Fruit fly (Drosophila melanogaster) whole organism, embryonic: ENCODE data around the gene BTBD9.

ENCODE experiments used
- Antp ChIP-seq: fragments of 200-800 bp; sonication (Bioruptor generic); optimal IDR thresholded peaks from 3 replicates; lab custom pipeline; 2016; ENCODE audit warnings: missing biosample characterization, missing genetic modification characterization
- CG10147 ChIP-seq: fragments of 200-800 bp; sonication (Bioruptor generic); optimal IDR thresholded peaks from 2 replicates; lab custom pipeline; 2019; ENCODE audit warnings: missing biosample characterization, mild to moderate bottlenecking, missing genetic modification characterization, moderate library complexity
- CG11560 ChIP-seq: fragments of 200-800 bp; sonication (Bioruptor generic); IDR thresholded peaks from 3 replicates; pipeline ENCODE4 v1.3.6; 2022; ENCODE audit warnings: missing biosample characterization, missing genetic modification characterization
- CG14965 ChIP-seq: fragments of 200-800 bp; sonication (Bioruptor generic); optimal IDR thresholded peaks from 2 replicates; lab custom pipeline; 2016; ENCODE audit warnings: missing biosample characterization, missing genetic modification characterization, borderline replicate concordance
- CG1529 ChIP-seq: fragments of 200-800 bp; sonication (Bioruptor generic); optimal IDR thresholded peaks from 3 replicates; lab custom pipeline; 2018; ENCODE audit warnings: missing biosample characterization, missing genetic modification characterization
- CG15479 ChIP-seq: fragments of 200-800 bp; sonication (Bioruptor generic); optimal IDR thresholded peaks from 3 replicates; lab custom pipeline; 2019; ENCODE audit warnings: missing biosample characterization, mild to moderate bottlenecking, missing genetic modification characterization, moderate library complexity
- CG16815 ChIP-seq: fragments of 200-800 bp; sonication (Bioruptor generic); optimal IDR thresholded peaks from 3 replicates; lab custom pipeline; 2017; ENCODE audit warnings: missing biosample characterization, mild to moderate bottlenecking, missing genetic modification characterization
- CG17186 ChIP-seq: fragments of 200-800 bp; sonication (Bioruptor generic); optimal IDR thresholded peaks from 3 replicates; lab custom pipeline; 2017; ENCODE audit warnings: missing biosample characterization, missing genetic modification reagents, missing genetic modification characterization
- CG17385 ChIP-seq: fragments of 200-800 bp; sonication (Bioruptor generic); optimal IDR thresholded peaks from 3 replicates; lab custom pipeline; 2018; ENCODE audit warnings: missing biosample characterization, mild to moderate bottlenecking, missing genetic modification characterization
- CG17829 ChIP-seq: fragments of 200-800 bp; optimal IDR thresholded peaks from 2 replicates; lab custom pipeline; 2019; ENCODE audit warnings: missing biosample characterization, mild to moderate bottlenecking, missing genetic modification characterization, moderate library complexity
- CG17912 ChIP-seq: fragments of 200-800 bp; sonication (Bioruptor generic); optimal IDR thresholded peaks from 2 replicates; lab custom pipeline; 2018; ENCODE audit warnings: missing biosample characterization, mild to moderate bottlenecking, missing genetic modification characterization
- CG1832 ChIP-seq: fragments of 200-800 bp; sonication (Bioruptor generic); optimal IDR thresholded peaks from 2 replicates; lab custom pipeline; 2017; ENCODE audit warnings: missing biosample characterization, mild to moderate bottlenecking, missing genetic modification characterization, inconsistent platforms
- CG2129 ChIP-seq: fragments of 200-800 bp; sonication (Bioruptor generic); IDR thresholded peaks from 2 replicates; pipeline ENCODE4 v1.3.6; 2022; ENCODE audit warnings: missing biosample characterization, missing genetic modification characterization; ENCODE audit not compliant: partially characterized antibody
- CG3065 ChIP-seq: fragments of 200-800 bp; sonication (Bioruptor generic); optimal IDR thresholded peaks from 2 replicates; lab custom pipeline; 2016; ENCODE audit warnings: missing biosample characterization, missing genetic modification characterization
- CG33557 ChIP-seq: fragments of 200-800 bp; sonication (Bioruptor generic); optimal IDR thresholded peaks from 2 replicates; lab custom pipeline; 2019; ENCODE audit warnings: missing biosample characterization, mild to moderate bottlenecking, missing genetic modification characterization, moderate library complexity
- CG34224 ChIP-seq: fragments of 200-800 bp; sonication (Bioruptor generic); IDR thresholded peaks from 3 replicates; pipeline ENCODE4 v1.3.6; 2022; ENCODE audit warnings: missing biosample characterization, missing genetic modification characterization; ENCODE audit not compliant: partially characterized antibody
- CG34422 ChIP-seq: fragments of 200-800 bp; sonication (Bioruptor generic); IDR thresholded peaks from 3 replicates; pipeline ENCODE4 v1.3.6; 2022; ENCODE audit warnings: missing biosample characterization, missing genetic modification characterization
- CG3995 ChIP-seq: fragments of 200-800 bp; sonication (Bioruptor generic); optimal IDR thresholded peaks from 3 replicates; lab custom pipeline; 2016; ENCODE audit warnings: missing biosample characterization, missing genetic modification characterization
- CG4730 ChIP-seq: fragments of 200-800 bp; sonication (Bioruptor generic); IDR thresholded peaks from 2 replicates; pipeline ENCODE4 v1.3.6; 2022; ENCODE audit warnings: missing biosample characterization, missing genetic modification characterization
- CG6254 ChIP-seq: fragments of 200-800 bp; sonication (Bioruptor generic); optimal IDR thresholded peaks from 3 replicates; lab custom pipeline; 2017; ENCODE audit warnings: mild to moderate bottlenecking, missing biosample characterization, missing genetic modification reagents, missing genetic modification characterization
- CG6765 ChIP-seq: fragments of 200-800 bp; sonication (Bioruptor generic); optimal IDR thresholded peaks from 3 replicates; lab custom pipeline; 2017; ENCODE audit warnings: missing biosample characterization, mild to moderate bottlenecking, missing genetic modification characterization
- CG9609 ChIP-seq: fragments of 200-800 bp; sonication (Bioruptor generic); optimal IDR thresholded peaks from 3 replicates; lab custom pipeline; 2016; ENCODE audit warnings: missing biosample characterization, missing genetic modification characterization
- CoRest ChIP-seq: fragments of 200-800 bp; sonication (Bioruptor generic); optimal IDR thresholded peaks from 3 replicates; lab custom pipeline; 2018; ENCODE audit warnings: missing biosample characterization, mild to moderate bottlenecking, missing genetic modification characterization, moderate library complexity
- D19B ChIP-seq: fragments of 200-800 bp; sonication (Bioruptor generic); optimal IDR thresholded peaks from 2 replicates; lab custom pipeline; 2017; ENCODE audit warnings: missing biosample characterization, mild to moderate bottlenecking, missing genetic modification characterization
- HLH4C ChIP-seq: fragments of 200-800 bp; sonication (Bioruptor generic); IDR thresholded peaks from 3 replicates; pipeline ENCODE4 v1.3.6; 2022; ENCODE audit warnings: missing biosample characterization, missing genetic modification characterization; ENCODE audit not compliant: partially characterized antibody
- Hmx ChIP-seq: fragments of 200-800 bp; sonication (Bioruptor generic); optimal IDR thresholded peaks from 2 replicates; lab custom pipeline; 2016; ENCODE audit warnings: missing biosample characterization, missing genetic modification characterization
- Lpt ChIP-seq: fragments of >200 bp; optimal IDR thresholded peaks from 2 replicates; lab custom pipeline; 2018; ENCODE audit warnings: missing biosample characterization, missing genetic modification characterization
- Opbp ChIP-seq: fragments of 200-800 bp; sonication (Bioruptor generic); IDR thresholded peaks from 3 replicates; pipeline ENCODE4 v1.3.6; 2022; ENCODE audit warnings: missing biosample characterization, missing genetic modification characterization; ENCODE audit not compliant: partially characterized antibody
- Sin3A ChIP-seq: fragments of >200 bp; optimal IDR thresholded peaks from 2 replicates; lab custom pipeline; 2018
- Tbp ChIP-seq: fragments of >200 bp; optimal IDR thresholded peaks from 2 replicates; lab custom pipeline; 2018; ENCODE audit warnings: missing biosample characterization, missing genetic modification characterization
- Trl ChIP-seq, 3 experiments: fragments of >200 bp in 2 of 3; fragments of 200-800 bp in 1 of 3; sonication (Bioruptor generic) in 1 of 3; optimal IDR thresholded peaks; 2 replicates in 1 of 3; 3 replicates in 2 of 3; lab custom pipeline; 2016 to 2017; ENCODE audit warnings: missing biosample characterization in 1 of 3, missing genetic modification characterization in 1 of 3
- Xbp1 ChIP-seq: fragments of 200-800 bp; sonication (Bioruptor generic); optimal IDR thresholded peaks from 3 replicates; lab custom pipeline; 2016; ENCODE audit warnings: missing biosample characterization, mild to moderate bottlenecking, missing genetic modification characterization
- ac ChIP-seq: fragments of 200-800 bp; sonication (Bioruptor generic); optimal IDR thresholded peaks from 3 replicates; lab custom pipeline; 2017; ENCODE audit warnings: missing biosample characterization, mild to moderate bottlenecking, missing genetic modification characterization
- ato ChIP-seq: fragments of 200-800 bp; sonication (Bioruptor generic); IDR thresholded peaks from 2 replicates; pipeline ENCODE4 v1.3.6; 2022; ENCODE audit warnings: missing biosample characterization, missing genetic modification characterization; ENCODE audit not compliant: partially characterized antibody
- az2 ChIP-seq: fragments of 200-800 bp; sonication (Bioruptor generic); optimal IDR thresholded peaks from 3 replicates; lab custom pipeline; 2016; ENCODE audit warnings: missing biosample characterization, missing genetic modification characterization
- bbx ChIP-seq: fragments of 200-800 bp; sonication (Bioruptor generic); IDR thresholded peaks from 2 replicates; pipeline ENCODE4 v1.3.6; 2022; ENCODE audit warnings: missing biosample characterization, missing genetic modification characterization; ENCODE audit not compliant: partially characterized antibody
- bcd ChIP-seq: fragments of 200-800 bp; sonication (Bioruptor generic); optimal IDR thresholded peaks from 2 replicates; lab custom pipeline; 2017; ENCODE audit warnings: missing biosample characterization, mild to moderate bottlenecking, missing genetic modification characterization
- btn ChIP-seq: fragments of 200-800 bp; sonication (Bioruptor generic); optimal IDR thresholded peaks from 2 replicates; lab custom pipeline; 2016; ENCODE audit warnings: missing biosample characterization, missing genetic modification characterization
- corto ChIP-seq: fragments of 200-800 bp; sonication (Bioruptor generic); optimal IDR thresholded peaks from 2 replicates; lab custom pipeline; 2016; ENCODE audit warnings: missing biosample characterization, mild to moderate bottlenecking, missing genetic modification characterization, moderate library complexity
- cwo ChIP-seq: fragments of 200-800 bp; sonication (Bioruptor generic); optimal IDR thresholded peaks from 3 replicates; lab custom pipeline; 2017; ENCODE audit warnings: missing biosample characterization, missing genetic modification characterization, mild to moderate bottlenecking, moderate library complexity, missing genetic modification reagents
- eve ChIP-seq, 2 experiments: fragments of >200 bp; optimal IDR thresholded peaks; 2 replicates each; lab custom pipeline; 2017; ENCODE audit warnings: missing biosample characterization in 2 of 2, missing genetic modification characterization in 2 of 2
- gce ChIP-seq: fragments of 200-800 bp; sonication (Bioruptor generic); IDR thresholded peaks from 3 replicates; pipeline ENCODE4 v1.3.6; 2022; ENCODE audit warnings: missing biosample characterization, missing genetic modification characterization
- gcm2 ChIP-seq: fragments of 200-800 bp; sonication (Bioruptor generic); optimal IDR thresholded peaks from 2 replicates; lab custom pipeline; 2016; ENCODE audit warnings: missing biosample characterization, missing genetic modification characterization
- grau ChIP-seq: fragments of 200-800 bp; optimal IDR thresholded peaks from 3 replicates; lab custom pipeline; 2019; ENCODE audit warnings: missing biosample characterization, mild to moderate bottlenecking, missing genetic modification characterization, moderate library complexity
- kay ChIP-seq: fragments of 200-800 bp; sonication (Bioruptor generic); optimal IDR thresholded peaks from 2 replicates; lab custom pipeline; 2016; ENCODE audit warnings: missing biosample characterization, missing genetic modification characterization
- nau ChIP-seq: fragments of 200-800 bp; sonication (Bioruptor generic); optimal IDR thresholded peaks from 3 replicates; lab custom pipeline; 2017; ENCODE audit warnings: missing biosample characterization, mild to moderate bottlenecking, missing genetic modification characterization, missing genetic modification reagents
- schlank ChIP-seq: fragments of 200-800 bp; sonication (Bioruptor generic); optimal IDR thresholded peaks from 2 replicates; lab custom pipeline; 2018; ENCODE audit warnings: missing biosample characterization, mild to moderate bottlenecking, missing genetic modification characterization
- tx ChIP-seq: fragments of 200-800 bp; sonication (Bioruptor generic); optimal IDR thresholded peaks from 2 replicates; lab custom pipeline; 2016; ENCODE audit warnings: missing biosample characterization, missing genetic modification characterization

The BTBD9 gene

dm6 chrX:10762959-10763883 is 5.1 kb upstream of the BTBD9 start (continued):
- TF ChIP-seq CG9609 (GFP tag; lab: Kevin White, UChicago) (no peak), cwo (GFP tag; lab: Kevin White, UChicago) (peak; percentile 76), CG33557 (GFP tag; lab: Kevin White, UChicago) (no peak), CG11560 (tag; lab: Robert Waterston, UW) (no peak), CG16815 (GFP tag; lab: Kevin White, UChicago) (no peak), CG10147 (GFP tag; lab: Kevin White, UChicago) (no peak), CoRest (tag; lab: Kevin White, UChicago) (peak; percentile 23), CG17385 (GFP tag; lab: Kevin White, UChicago) (peak; percentile 32), CG1832 (GFP tag; lab: Kevin White, UChicago) (peak; percentile 49), Lpt (GFP tag; lab: Kevin White, UChicago) (no peak), CG17912 (GFP tag; lab: Kevin White, UChicago) (no peak), CG3995 (no peak), btn (GFP tag; lab: Kevin White, UChicago) (no peak), Sin3A (lab: Kevin White, UChicago) (no peak), eve (GFP tag; optimal IDR thresholded peaks at IDR 0.05; lab: Kevin White, UChicago) (no peak), CG6765 (GFP tag; lab: Kevin White, UChicago) (no peak), bcd (GFP tag; lab: Kevin White, UChicago) (peak; percentile 5), CG4730 (GFP tag; lab: Robert Waterston, UW) (no peak), kay (GFP tag; lab: Kevin White, UChicago) (no peak), az2 (GFP tag; lab: Kevin White, UChicago) (no peak), CG6254 (GFP tag; lab: Kevin White, UChicago) (no peak), CG17186 (GFP tag; lab: Kevin White, UChicago) (no peak), CG2129 (GFP tag; lab: Robert Waterston, UW) (no peak), D19B (GFP tag; lab: Kevin White, UChicago) (no peak), grau (tag; lab: Kevin White, UChicago) (peak; percentile 53), Antp (GFP tag; lab: Kevin White, UChicago) (no peak), CG1529 (GFP tag; lab: Kevin White, UChicago) (no peak), Trl (optimal IDR thresholded peaks at IDR 0.05; lab: Kevin White, UChicago) (peak; percentile 14 to 48), Trl (GFP tag; optimal IDR thresholded peaks at IDR 0.05; lab: Kevin White, UChicago) (no peak), HLH4C (GFP tag; lab: Robert Waterston, UW) (no peak), Tbp (no peak), schlank (tag; lab: Kevin White, UChicago) (no peak), nau (GFP tag; lab: Kevin White, UChicago) (no peak), Xbp1 (peak; percentile 46), gcm2 (GFP tag; lab: Kevin White, UChicago) (no peak), bbx (GFP tag; lab: Robert Waterston, UW) (no peak), gce (GFP tag; lab: Robert Waterston, UW) (no peak), corto (GFP tag; lab: Kevin White, UChicago) (no peak), CG15479 (GFP tag; lab: Kevin White, UChicago) (no peak), CG14965 (GFP tag; lab: Kevin White, UChicago) (no peak), ac (GFP tag; lab: Kevin White, UChicago) (no peak), Opbp (GFP tag; lab: Robert Waterston, UW) (no peak), CG34422 (GFP tag; lab: Robert Waterston, UW) (no peak), CG34224 (GFP tag; lab: Robert Waterston, UW) (no peak), tx (no peak), ato (GFP tag; lab: Robert Waterston, UW) (no peak), CG3065 (GFP tag; lab: Kevin White, UChicago) (no peak), CG17829 (tag; lab: Kevin White, UChicago) (peak; percentile 2), Hmx (GFP tag; lab: Kevin White, UChicago) (no peak)
